Worm (Caenorhabditis elegans): ENCODE measurements around the gene egl-8.

DNA sequence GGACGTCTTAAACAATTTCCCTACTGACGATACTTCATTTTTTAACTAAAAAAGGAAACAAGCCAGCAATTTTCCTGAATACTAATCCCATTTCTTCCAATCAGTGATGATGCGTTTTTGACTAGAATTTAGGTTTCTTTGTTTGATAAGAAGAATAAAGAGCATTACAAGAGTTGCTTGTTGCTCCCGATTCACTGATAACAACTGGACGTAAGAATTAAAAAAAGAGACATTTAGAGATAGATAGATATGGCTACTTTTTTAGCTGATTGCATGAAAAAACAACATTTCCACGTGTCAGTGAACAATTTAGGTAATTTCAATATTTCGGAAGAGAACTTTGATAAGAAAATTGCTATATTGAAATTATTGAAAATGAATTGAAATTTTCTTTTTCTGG is 1.2 kb downstream of the egl-8 start:
- TF ChIP-seq pqm-1 (tag; optimal IDR thresholded peaks at IDR 0.05) (no peak), lin-15B (tag; optimal IDR thresholded peaks at IDR 0.05) (no peak), rnt-1 (tag; optimal IDR thresholded peaks at IDR 0.05) (no peak), nhr-12 (tag; optimal IDR thresholded peaks at IDR 0.05) (no peak)

Measured in whole organism, L1 larva.